Worm (Caenorhabditis elegans) whole organism, L2 larva: Measurements from ENCODE around the gene eelo-1.

Experiments
- F13H6.1 ChIP-seq: sonication (generic microtip); optimal IDR thresholded peaks from 2 replicates; lab custom pipeline; 2016; ENCODE audit warnings: missing genetic modification characterization, missing compliant biosample characterization
- R02D3.7 ChIP-seq: fragments of 150-350 bp; optimal IDR thresholded peaks from 2 replicates; lab custom pipeline; 2014; ENCODE audit warnings: missing biosample characterization, missing genetic modification characterization
- Y55F3AM.14 ChIP-seq: fragments of 200-800 bp; sonication (Bioruptor generic); optimal IDR thresholded peaks from 2 replicates; lab custom pipeline; 2018; ENCODE audit warnings: mild to moderate bottlenecking, missing genetic modification characterization, missing compliant biosample characterization
- ZK546.5 ChIP-seq: sonication (generic microtip); optimal IDR thresholded peaks from 2 replicates; lab custom pipeline; 2017; ENCODE audit warnings: missing biosample characterization, missing genetic modification characterization
- alr-1 ChIP-seq: fragments of 150-350 bp; optimal IDR thresholded peaks from 2 replicates; lab custom pipeline; 2014; ENCODE audit warnings: missing biosample characterization, missing genetic modification characterization
- aly-2 ChIP-seq: fragments of 150-350 bp; optimal IDR thresholded peaks from 2 replicates; lab custom pipeline; 2014; ENCODE audit warnings: missing biosample characterization, missing genetic modification characterization
- ama-1 ChIP-seq: fragments of 150-350 bp; optimal IDR thresholded peaks from 2 replicates; lab custom pipeline; 2018; ENCODE audit warnings: inconsistent platforms
- ceh-16 ChIP-seq: fragments of 150-350 bp; optimal IDR thresholded peaks from 2 replicates; lab custom pipeline; 2014; ENCODE audit warnings: missing biosample characterization, missing genetic modification characterization
- dmd-4 ChIP-seq: sonication (generic microtip); optimal IDR thresholded peaks from 2 replicates; lab custom pipeline; 2017; ENCODE audit warnings: missing biosample characterization, missing genetic modification characterization
- egl-27 ChIP-seq: sonication (generic microtip); optimal IDR thresholded peaks from 3 replicates; lab custom pipeline; 2017; ENCODE audit warnings: missing biosample characterization, missing genetic modification reagents, missing genetic modification characterization
- elt-1 ChIP-seq: fragments of 150-350 bp; optimal IDR thresholded peaks from 2 replicates; lab custom pipeline; 2014; ENCODE audit warnings: missing biosample characterization, missing genetic modification characterization
- elt-3 ChIP-seq: sonication (generic microtip); optimal IDR thresholded peaks from 2 replicates; lab custom pipeline; 2017; ENCODE audit warnings: missing biosample characterization, missing genetic modification characterization
- fos-1 ChIP-seq: fragments of 150-350 bp; optimal IDR thresholded peaks from 2 replicates; lab custom pipeline; 2014; ENCODE audit warnings: missing biosample characterization, missing genetic modification characterization
- gmeb-1 ChIP-seq: fragments of 150-350 bp; optimal IDR thresholded peaks from 2 replicates; lab custom pipeline; 2014; ENCODE audit warnings: missing biosample characterization, missing genetic modification characterization
- lin-11 ChIP-seq: fragments of 150-350 bp; sonication (generic microtip); optimal IDR thresholded peaks from 2 replicates; lab custom pipeline; 2014; ENCODE audit warnings: missing biosample characterization, missing genetic modification characterization, inconsistent platforms, mixed read lengths
- lin-39 ChIP-seq: fragments of 150-350 bp; optimal IDR thresholded peaks from 2 replicates; lab custom pipeline; 2014; ENCODE audit warnings: missing biosample characterization, missing genetic modification reagents, missing genetic modification characterization
- lsy-2 ChIP-seq, 2 experiments: fragments of 150-350 bp in 1 of 2; sonication (generic microtip) in 1 of 2; optimal IDR thresholded peaks; 2 replicates each; lab custom pipeline; 2014 to 2017; ENCODE audit warnings: missing biosample characterization in 2 of 2, missing genetic modification characterization in 2 of 2
- mab-5 ChIP-seq: fragments of 150-350 bp; optimal IDR thresholded peaks from 2 replicates; lab custom pipeline; 2014; ENCODE audit warnings: missing biosample characterization, missing genetic modification characterization
- mbf-1 ChIP-seq: sonication (generic microtip); optimal IDR thresholded peaks from 2 replicates; lab custom pipeline; 2017; ENCODE audit warnings: missing biosample characterization, missing genetic modification characterization
- mdl-1 ChIP-seq, 2 experiments: fragments of 150-350 bp in 1 of 2; sonication (generic microtip) in 1 of 2; optimal IDR thresholded peaks; 2 replicates each; lab custom pipeline; 2017; ENCODE audit warnings: missing biosample characterization in 2 of 2, missing genetic modification characterization in 2 of 2
- nhr-10 ChIP-seq: sonication (generic microtip); optimal IDR thresholded peaks from 2 replicates; lab custom pipeline; 2017; ENCODE audit warnings: missing biosample characterization, missing genetic modification characterization
- nhr-12 ChIP-seq: fragments of 150-350 bp; optimal IDR thresholded peaks from 2 replicates; lab custom pipeline; 2014; ENCODE audit warnings: missing biosample characterization, missing genetic modification characterization
- nhr-129 ChIP-seq: fragments of 150-350 bp; optimal IDR thresholded peaks from 2 replicates; lab custom pipeline; 2014; ENCODE audit warnings: missing biosample characterization, missing genetic modification characterization
- nhr-21 ChIP-seq: fragments of 150-350 bp; optimal IDR thresholded peaks from 2 replicates; lab custom pipeline; 2014; ENCODE audit warnings: missing biosample characterization, missing genetic modification characterization
- nhr-23 ChIP-seq: fragments of 150-350 bp; optimal IDR thresholded peaks from 2 replicates; lab custom pipeline; 2014; ENCODE audit warnings: missing biosample characterization, missing genetic modification reagents, missing genetic modification characterization
- nhr-25 ChIP-seq: fragments of 150-350 bp; sonication (generic microtip); optimal IDR thresholded peaks from 3 replicates; lab custom pipeline; 2014; ENCODE audit warnings: missing biosample characterization, missing genetic modification characterization
- nhr-6 ChIP-seq: fragments of 150-350 bp; optimal IDR thresholded peaks from 2 replicates; lab custom pipeline; 2014; ENCODE audit warnings: missing biosample characterization, missing genetic modification characterization
- skn-1 ChIP-seq: sonication (generic microtip); optimal IDR thresholded peaks from 2 replicates; lab custom pipeline; 2017; ENCODE audit warnings: missing biosample characterization, missing genetic modification characterization
- sma-3 ChIP-seq: sonication (generic microtip); optimal IDR thresholded peaks from 2 replicates; lab custom pipeline; 2016; ENCODE audit warnings: missing genetic modification reagents, missing genetic modification characterization, missing compliant biosample characterization
- sma-9 ChIP-seq, 2 experiments: fragments of 150-350 bp in 1 of 2; sonication (generic microtip) in 1 of 2; optimal IDR thresholded peaks; 2 replicates each; lab custom pipeline; 2014 to 2016; ENCODE audit warnings: missing genetic modification characterization in 2 of 2, mild to moderate bottlenecking in 1 of 2, missing biosample characterization in 1 of 2, missing compliant biosample characterization in 1 of 2, missing genetic modification reagents in 1 of 2, moderate library complexity in 1 of 2
- snpc-4 ChIP-seq: fragments of 150-350 bp; optimal IDR thresholded peaks from 2 replicates; lab custom pipeline; 2014; ENCODE audit warnings: missing biosample characterization, missing genetic modification characterization
- unc-39 ChIP-seq: fragments of 150-350 bp; optimal IDR thresholded peaks from 2 replicates; lab custom pipeline; 2014; ENCODE audit warnings: missing biosample characterization, missing genetic modification characterization
- unc-62 ChIP-seq: fragments of 150-350 bp; optimal IDR thresholded peaks from 2 replicates; lab custom pipeline; 2014; ENCODE audit warnings: missing biosample characterization, missing genetic modification reagents, missing genetic modification characterization
- zag-1 ChIP-seq: fragments of 150-350 bp; optimal IDR thresholded peaks from 2 replicates; lab custom pipeline; 2014; ENCODE audit warnings: missing biosample characterization, missing genetic modification characterization
- ztf-1 ChIP-seq: fragments of 200-800 bp; sonication (Bioruptor generic); conservative IDR thresholded peaks from 2 replicates; pipeline ENCODE4 v1.3.6; 2022; ENCODE audit warnings: missing genetic modification characterization, missing compliant biosample characterization
- ztf-11 ChIP-seq: sonication (generic microtip); optimal IDR thresholded peaks from 2 replicates; lab custom pipeline; 2017; ENCODE audit warnings: missing biosample characterization, missing genetic modification characterization
- ztf-4 ChIP-seq: fragments of 150-350 bp; optimal IDR thresholded peaks from 2 replicates; lab custom pipeline; 2014; ENCODE audit warnings: missing biosample characterization, missing genetic modification characterization

The eelo-1 gene

DNA sequence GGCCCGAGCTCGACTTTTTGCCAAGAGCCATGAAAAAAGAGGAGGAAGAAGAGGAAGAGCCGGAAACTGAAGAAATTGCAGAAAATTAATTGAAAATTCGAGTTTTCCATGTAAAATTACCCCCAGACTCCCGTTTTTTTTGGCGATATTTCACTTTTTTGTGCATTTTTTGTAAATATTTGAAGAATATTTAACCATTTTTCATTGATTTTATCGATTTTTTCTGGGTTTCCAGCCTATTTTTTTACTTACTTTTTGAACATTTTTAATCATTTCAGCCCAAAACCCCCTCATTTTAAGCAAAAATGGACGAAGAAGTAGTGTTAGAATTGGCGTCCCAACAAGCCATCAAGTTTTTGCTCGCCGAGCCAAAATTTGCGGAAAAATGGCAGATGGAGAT lies 18.1 kb upstream of the eelo-1 start, which contains the start of gene Y22D7AL.7:
Y22D7AL.7 (plus strand) TSS at position 301 of the 400 bp plus-strand sequence.
- TF ChIP-seq mdl-1 (tag; optimal IDR thresholded peaks at IDR 0.05; lab: Kevin White, UChicago): no peak
- TF ChIP-seq unc-39 (tag; lab: Kevin White, UChicago): no peak
- TF ChIP-seq dmd-4 (tag; lab: Kevin White, UChicago): no peak
- TF ChIP-seq snpc-4: no peak
- TF ChIP-seq ztf-1 (GFP tag; lab: Robert Waterston, UW): no peak
- TF ChIP-seq nhr-21 (tag; lab: Kevin White, UChicago): no peak
- TF ChIP-seq alr-1 (tag; lab: Kevin White, UChicago): no peak
- no peak for TF ChIP-seq nhr-10
- TF ChIP-seq fos-1 (tag; lab: Kevin White, UChicago): no peak

DNA sequence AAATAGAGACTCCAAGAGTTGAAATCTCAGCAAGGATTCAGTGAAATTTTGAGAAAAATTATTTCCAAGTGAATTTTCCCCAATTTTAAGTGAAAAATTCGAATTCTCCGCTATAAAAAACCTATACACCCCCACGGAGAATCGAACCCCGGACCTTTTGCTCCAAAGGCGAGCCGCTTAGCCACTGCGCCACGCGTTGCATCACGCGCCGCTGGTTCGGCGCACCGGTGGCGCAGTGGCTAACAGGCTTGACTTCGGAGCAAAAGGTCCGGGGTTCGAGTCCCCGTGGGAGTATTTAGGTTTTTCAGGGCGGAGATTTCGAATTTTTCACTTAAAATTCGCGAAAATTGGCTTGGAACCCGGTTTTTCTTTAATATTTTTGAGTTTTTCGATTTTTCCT lies 17.3 kb upstream of the eelo-1 start:
- TF ChIP-seq ZK546.5 (tag; lab: Kevin White, UChicago) (no peak), mab-5 (no peak), R02D3.7 (tag; lab: Kevin White, UChicago) (no peak), lsy-2 (tag; optimal IDR thresholded peaks at IDR 0.05; lab: Kevin White, UChicago) (no peak), nhr-10 (no peak), elt-1 (tag; lab: Kevin White, UChicago) (no peak), nhr-21 (tag; lab: Kevin White, UChicago) (no peak), alr-1 (tag; lab: Kevin White, UChicago) (no peak), gmeb-1 (tag; lab: Kevin White, UChicago) (no peak), unc-39 (tag; lab: Kevin White, UChicago) (no peak), ztf-11 (tag; lab: Kevin White, UChicago) (no peak), lin-39 (tag; lab: Kevin White, UChicago) (no peak), ceh-16 (tag; lab: Kevin White, UChicago) (no peak), elt-3 (tag; lab: Kevin White, UChicago) (no peak), nhr-129 (no peak), unc-62 (no peak), fos-1 (tag; lab: Kevin White, UChicago) (no peak), sma-3 (GFP tag; lab: Kevin White, UChicago) (no peak), egl-27 (tag; lab: Kevin White, UChicago) (no peak)

DNA sequence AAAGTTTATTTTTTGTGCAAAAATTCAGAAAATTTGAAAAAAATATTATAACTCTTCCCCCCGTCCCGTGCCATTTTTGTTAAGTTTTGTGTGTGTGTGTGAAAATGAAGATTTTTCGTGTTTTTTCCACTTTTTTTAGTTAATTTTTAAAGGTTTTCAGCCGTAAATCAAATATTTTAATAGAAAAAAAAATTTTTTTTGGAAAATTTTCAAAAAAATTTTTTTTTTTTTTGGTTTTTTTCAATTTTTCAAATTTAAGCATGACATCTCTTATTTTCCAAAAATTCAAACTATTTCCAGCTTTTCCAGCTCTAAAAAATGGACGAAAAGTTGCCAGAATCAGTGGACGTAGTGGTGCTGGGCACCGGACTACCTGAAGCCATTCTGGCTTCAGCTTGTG lies 11.7 kb upstream of the eelo-1 start, which contains the start of gene rep-1:
rep-1 (plus strand) TSS at position 301 of the 400 bp plus-strand sequence.
- no peak for TF ChIP-seq elt-1 (tag; lab: Kevin White, UChicago)
- TF ChIP-seq nhr-6: no peak
- no peak for TF ChIP-seq nhr-21 (tag; lab: Kevin White, UChicago)
- no peak for TF ChIP-seq zag-1 (tag; lab: Kevin White, UChicago)
- no peak for TF ChIP-seq ama-1 (lab: Kevin White, UChicago)
- no peak for TF ChIP-seq mdl-1 (tag; optimal IDR thresholded peaks at IDR 0.05; lab: Kevin White, UChicago)
- no peak for TF ChIP-seq nhr-10
- no peak for TF ChIP-seq Y55F3AM.14 (GFP tag; lab: Kevin White, UChicago)
- no peak for TF ChIP-seq nhr-129
- no peak for TF ChIP-seq R02D3.7 (tag; lab: Kevin White, UChicago)
- no peak for TF ChIP-seq nhr-12 (tag; lab: Kevin White, UChicago)
- TF ChIP-seq F13H6.1 (tag; lab: Kevin White, UChicago): no peak
- TF ChIP-seq ZK546.5 (tag; lab: Kevin White, UChicago): no peak
- no peak for TF ChIP-seq sma-3 (GFP tag; lab: Kevin White, UChicago)

DNA sequence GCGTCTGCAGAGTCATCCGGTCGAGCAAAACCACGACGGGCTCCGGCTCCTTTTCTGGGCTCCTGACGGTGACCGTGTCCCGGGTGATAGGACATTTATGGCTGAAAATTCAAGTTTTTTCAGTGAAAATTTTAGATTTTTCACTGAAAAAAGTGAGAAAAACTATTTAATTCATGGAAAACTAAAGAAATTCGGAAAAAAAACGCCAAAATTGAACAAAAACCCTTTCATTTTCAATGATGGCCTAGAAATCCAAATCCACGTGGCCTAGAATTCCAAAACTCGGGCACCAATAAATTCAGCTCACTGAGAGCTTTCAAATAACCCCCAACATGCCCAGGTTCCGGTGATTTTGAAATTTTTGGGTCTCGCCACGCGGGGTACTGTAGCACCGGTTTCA lies 4.0 kb downstream of the eelo-1 start, which contains the start of gene ddx-35:
ddx-35 (minus strand) TSS at position 101 of the 400 bp plus-strand sequence.
- no peak for TF ChIP-seq skn-1
- TF ChIP-seq mbf-1: no peak
- TF ChIP-seq ama-1 (lab: Kevin White, UChicago): no peak
- TF ChIP-seq egl-27 (tag; lab: Kevin White, UChicago): no peak
- TF ChIP-seq ztf-11 (tag; lab: Kevin White, UChicago): no peak
- TF ChIP-seq elt-3 (tag; lab: Kevin White, UChicago): no peak
- no peak for TF ChIP-seq ztf-4 (tag; lab: Kevin White, UChicago)
- no peak for TF ChIP-seq Y55F3AM.14 (GFP tag; lab: Kevin White, UChicago)
- TF ChIP-seq nhr-23 (tag; lab: Kevin White, UChicago): no peak
- no peak for TF ChIP-seq aly-2 (tag; lab: Kevin White, UChicago)
- TF ChIP-seq lin-11 (tag; lab: Kevin White, UChicago): no peak
- TF ChIP-seq unc-62: no peak
- no peak for TF ChIP-seq F13H6.1 (tag; lab: Kevin White, UChicago)
- TF ChIP-seq ztf-1 (GFP tag; lab: Robert Waterston, UW): no peak
- TF ChIP-seq nhr-25 (tag; lab: Kevin White, UChicago): no peak
- no peak for TF ChIP-seq lin-39 (tag; lab: Kevin White, UChicago)
- no peak for TF ChIP-seq sma-9 (GFP tag; optimal IDR thresholded peaks at IDR 0.05; lab: Kevin White, UChicago)
- no peak for TF ChIP-seq sma-9 (tag; optimal IDR thresholded peaks at IDR 0.05; lab: Kevin White, UChicago)
- TF ChIP-seq, all 48 proteins: peak for 0
